Worm (Caenorhabditis elegans) whole organism, L4/young adult: ENCODE results near the gene srh-274.
"Not testable (repeated sequence)": the region's sequence is repeated elsewhere in the genome, so short reads cannot be mapped to it uniquely, and the experiment has no call there.

Source experiments
- W03F9.2 ChIP-seq: fragments of 150-350 bp; optimal IDR thresholded peaks from 2 replicates; lab custom pipeline; 2014; ENCODE audit warnings: missing biosample characterization, missing genetic modification characterization
- dao-5 ChIP-seq: sonication (generic microtip); optimal IDR thresholded peaks from 2 replicates; lab custom pipeline; 2016; ENCODE audit warnings: missing genotype, missing genetic modification characterization, moderate library complexity, missing compliant biosample characterization
- him-1 ChIP-seq: sonication (generic microtip); optimal IDR thresholded peaks from 2 replicates; lab custom pipeline; 2016; ENCODE audit warnings: missing genotype, missing genetic modification reagents, missing genetic modification characterization, missing compliant biosample characterization

- TF ChIP-seq him-1, W03F9.2, dao-5 (tag; lab: Kevin White, UChicago): not testable (repeated sequence)
Measured at ce11 chrII:985703-986102, 2.8 kb downstream of the srh-274 start, which contains the start of gene fbxc-40.
